Fruit fly (Drosophila melanogaster): ENCODE data around the gene ChAT.
A peak's percentile ranks its signal among the peaks of the same experiment; 100 is the strongest.

ChAT gene

DNA sequence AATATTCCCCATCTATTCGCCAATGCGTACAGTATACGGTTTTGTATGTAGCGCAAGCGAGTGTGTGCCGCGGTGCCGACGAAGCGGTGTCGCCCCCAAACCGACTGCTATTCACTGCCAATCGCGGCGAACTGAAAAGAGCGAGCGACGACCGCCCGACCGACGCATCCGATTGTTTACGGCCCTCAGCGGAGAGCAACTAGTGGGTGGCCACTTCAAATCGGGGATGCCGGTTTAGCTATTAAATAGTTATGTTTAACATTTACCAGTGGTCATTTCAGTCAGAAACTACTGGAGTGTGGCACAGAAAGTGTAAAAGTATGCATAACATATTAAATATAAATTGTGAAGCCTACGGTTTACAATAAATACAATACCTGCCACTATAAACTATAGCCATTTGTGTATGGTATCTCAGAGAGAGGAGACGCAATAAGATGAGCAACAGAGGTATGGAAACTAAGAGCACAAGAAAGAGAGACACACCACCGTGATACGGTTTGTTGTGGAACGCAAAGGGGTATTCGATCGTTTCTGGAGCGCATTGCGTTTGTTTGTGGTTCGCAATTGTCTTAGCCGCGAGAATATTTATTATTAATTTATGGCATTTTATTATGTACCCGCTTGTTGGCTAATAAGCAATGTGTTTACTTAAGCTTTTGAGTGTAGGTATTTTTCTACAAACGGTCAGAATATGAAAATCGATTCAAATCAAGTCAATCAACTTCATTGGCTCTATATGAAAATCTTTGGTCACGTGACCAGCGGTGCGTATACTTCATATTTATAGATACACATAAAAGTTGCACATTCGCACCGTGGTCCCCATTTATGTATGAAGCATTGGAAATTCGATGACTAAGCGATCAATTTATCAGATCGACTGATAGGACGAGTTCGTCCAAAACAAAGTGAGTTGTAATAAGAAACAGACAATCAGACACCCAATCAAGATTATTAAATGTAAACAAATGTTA, 35.0 kb downstream of the ChAT start (continued):
- TF ChIP-seq Fer3 (tag; optimal IDR thresholded peaks at IDR 0.05) = no peak
- TF ChIP-seq hth (optimal IDR thresholded peaks at IDR 0.05) = no peak
- no peak for TF ChIP-seq jigr1 (GFP tag; IDR thresholded peaks at IDR 0.05)
- no peak for TF ChIP-seq Blimp-1 (GFP tag; optimal IDR thresholded peaks at IDR 0.05)
- peak; percentile 82 for TF ChIP-seq sens (GFP tag)
- TF ChIP-seq pan (optimal IDR thresholded peaks at IDR 0.05) = no peak
- TF ChIP-seq pan (GFP tag; optimal IDR thresholded peaks at IDR 0.05 in 1 of 2, IDR thresholded peaks at IDR 0.05 in 1 of 2) = no peak
- TF ChIP-seq CG7839 (tag; optimal IDR thresholded peaks at IDR 0.05) = no peak
- no peak for TF ChIP-seq Fer2 (tag; optimal IDR thresholded peaks at IDR 0.05)
- no peak for TF ChIP-seq Antp (GFP tag; optimal IDR thresholded peaks at IDR 0.05)
- TF ChIP-seq pnt (GFP tag; optimal IDR thresholded peaks at IDR 0.05) = no peak
- TF ChIP-seq CG12659 (GFP tag; optimal IDR thresholded peaks at IDR 0.05) = no peak
- peak; percentile 8 for TF ChIP-seq bcd (GFP tag; optimal IDR thresholded peaks at IDR 0.05)
- TF ChIP-seq croc (GFP tag; conservative IDR thresholded peaks at IDR 0.05) = no peak
- peak; percentile 69 for TF ChIP-seq wek (GFP tag; optimal IDR thresholded peaks at IDR 0.05)
- TF ChIP-seq CG3065 (GFP tag; optimal IDR thresholded peaks at IDR 0.05) = no peak
- TF ChIP-seq CG14860 (GFP tag; IDR thresholded peaks at IDR 0.05; ENCODE audit: partially characterized antibody) = no peak
- TF ChIP-seq stwl (tag; optimal IDR thresholded peaks at IDR 0.05) = no peak
- TF ChIP-seq Doc2 (GFP tag; IDR thresholded peaks at IDR 0.05) = no peak
- no peak for TF ChIP-seq sima (GFP tag; optimal IDR thresholded peaks at IDR 0.05)
- TF ChIP-seq hbn (GFP tag; IDR thresholded peaks at IDR 0.05; ENCODE audit: partially characterized antibody) = peak; percentile 33; the same call in 1 of the 2 replicates
- no peak for TF ChIP-seq CG11093 (GFP tag; IDR thresholded peaks at IDR 0.05)
- no peak for TF ChIP-seq ara (GFP tag; IDR thresholded peaks at IDR 0.05)
- TF ChIP-seq nerfin-2 (GFP tag; IDR thresholded peaks at IDR 0.05; ENCODE audit: partially characterized antibody) = no peak
- 0 out of 3 replicates have a peak, but pooled peaks have one; percentile 24 for TF ChIP-seq CG6791 (GFP tag; IDR thresholded peaks at IDR 0.05; ENCODE audit: partially characterized antibody)
- TF ChIP-seq HLH3B (GFP tag; IDR thresholded peaks at IDR 0.05) = no peak
- no peak for TF ChIP-seq CG16779 (GFP tag; IDR thresholded peaks at IDR 0.05)
- TF ChIP-seq wdn (GFP tag; IDR thresholded peaks at IDR 0.05) = 0 out of 2 replicates have a peak, but pooled peaks have one; percentile 28
- no peak for TF ChIP-seq crp (GFP tag; optimal IDR thresholded peaks at IDR 0.05)
- TF ChIP-seq hb (GFP tag; IDR thresholded peaks at IDR 0.05; ENCODE audit: partially characterized antibody) = no peak
- no peak for TF ChIP-seq trem (tag; optimal IDR thresholded peaks at IDR 0.05)
- no peak for TF ChIP-seq CG13123 (GFP tag; optimal IDR thresholded peaks at IDR 0.05)
- no peak for TF ChIP-seq CG13424 (tag; optimal IDR thresholded peaks at IDR 0.05)
- TF ChIP-seq Ssrp (tag; optimal IDR thresholded peaks at IDR 0.05) = no peak
- no peak for TF ChIP-seq Six4 (GFP tag; optimal IDR thresholded peaks at IDR 0.05)
- TF ChIP-seq Eip74EF (GFP tag; optimal IDR thresholded peaks at IDR 0.05) = no peak
- TF ChIP-seq CG4424 (GFP tag; optimal IDR thresholded peaks at IDR 0.05) = no peak
- TF ChIP-seq Oli (tag; optimal IDR thresholded peaks at IDR 0.05) = no peak
- TF ChIP-seq vnd (GFP tag; IDR thresholded peaks at IDR 0.05; ENCODE audit: partially characterized antibody) = no peak
- TF ChIP-seq sna (GFP tag; IDR thresholded peaks at IDR 0.05; ENCODE audit: partially characterized antibody) = no peak
- no peak for TF ChIP-seq CG17612 (GFP tag; IDR thresholded peaks at IDR 0.05)
- peak; percentile 56; the same call in 1 of the 2 replicates for TF ChIP-seq CG42726 (GFP tag; IDR thresholded peaks at IDR 0.05; ENCODE audit: partially characterized antibody)
- TF ChIP-seq Lim3 (GFP tag; IDR thresholded peaks at IDR 0.05) = no peak
- TF ChIP-seq CG8388 (GFP tag; optimal IDR thresholded peaks at IDR 0.05) = no peak
- TF ChIP-seq inv (GFP tag; IDR thresholded peaks at IDR 0.05; ENCODE audit: partially characterized antibody) = peak; percentile 0; the same call in 1 of the 2 replicates
- no peak for TF ChIP-seq CG3726 (GFP tag; IDR thresholded peaks at IDR 0.05)
- peak; percentile 12 for TF ChIP-seq CG15514 (GFP tag; optimal IDR thresholded peaks at IDR 0.05)

All from whole organism, embryonic.